Fruit fly (Drosophila melanogaster) whole organism, embryonic: ENCODE results near the gene TFAM.
A peak's percentile ranks its signal among the peaks of the same experiment; 100 is the strongest.

Source experiments
- Awh ChIP-seq: fragments of 200-800 bp; sonication (Bioruptor generic); IDR thresholded peaks from 2 replicates; pipeline ENCODE4, ENCODE4 v1.3.6; 2022; ENCODE audit warnings: missing biosample characterization, missing genetic modification characterization
- CG11085 ChIP-seq: fragments of 200-800 bp; sonication (Bioruptor generic); IDR thresholded peaks from 2 replicates; pipeline ENCODE4 v1.3.6; 2022; ENCODE audit warnings: missing biosample characterization, missing genetic modification characterization
- CG11456 ChIP-seq: fragments of 200-800 bp; sonication (Bioruptor generic); IDR thresholded peaks from 3 replicates; pipeline ENCODE4 v1.3.6; 2022; ENCODE audit warnings: missing biosample characterization, missing genetic modification characterization
- CG12155 ChIP-seq: fragments of 200-800 bp; sonication (Bioruptor generic); optimal IDR thresholded peaks from 3 replicates; lab custom pipeline; 2016; ENCODE audit warnings: missing biosample characterization, missing genetic modification characterization
- CG12391 ChIP-seq: fragments of 200-800 bp; sonication (Bioruptor generic); optimal IDR thresholded peaks from 3 replicates; lab custom pipeline; 2018; ENCODE audit warnings: missing biosample characterization, mild to moderate bottlenecking, missing genetic modification characterization, moderate library complexity
- CG15011 ChIP-seq: fragments of 200-800 bp; sonication (Bioruptor generic); optimal IDR thresholded peaks from 3 replicates; lab custom pipeline; 2018; ENCODE audit warnings: missing biosample characterization, mild to moderate bottlenecking, missing genetic modification characterization
- CG15514 ChIP-seq: fragments of 200-800 bp; sonication (Bioruptor generic); optimal IDR thresholded peaks from 3 replicates; lab custom pipeline; 2017; ENCODE audit warnings: missing biosample characterization, missing genetic modification characterization, mild to moderate bottlenecking, moderate library complexity, missing genetic modification reagents
- CG17802 ChIP-seq: fragments of 200-800 bp; sonication (Bioruptor generic); optimal IDR thresholded peaks from 2 replicates; lab custom pipeline; 2018; ENCODE audit warnings: missing biosample characterization, mild to moderate bottlenecking, missing genetic modification characterization, moderate library complexity
- CG17912 ChIP-seq: fragments of 200-800 bp; sonication (Bioruptor generic); optimal IDR thresholded peaks from 2 replicates; lab custom pipeline; 2018; ENCODE audit warnings: missing biosample characterization, mild to moderate bottlenecking, missing genetic modification characterization
- CG30020 ChIP-seq: fragments of 200-800 bp; optimal IDR thresholded peaks from 2 replicates; lab custom pipeline; 2019; ENCODE audit warnings: missing biosample characterization, mild to moderate bottlenecking, missing genetic modification characterization, moderate library complexity
- CG30431 ChIP-seq: fragments of 200-800 bp; sonication (Bioruptor generic); optimal IDR thresholded peaks from 2 replicates; lab custom pipeline; 2017; ENCODE audit warnings: missing biosample characterization, missing genetic modification characterization
- CG31365 ChIP-seq: fragments of 200-800 bp; sonication (Bioruptor generic); optimal IDR thresholded peaks from 2 replicates; lab custom pipeline; 2018; ENCODE audit warnings: missing biosample characterization, mild to moderate bottlenecking, missing genetic modification characterization
- CG31388 ChIP-seq: fragments of 200-800 bp; sonication (Bioruptor generic); optimal IDR thresholded peaks from 2 replicates; lab custom pipeline; 2016; ENCODE audit warnings: missing biosample characterization, missing genetic modification characterization
- CG3163 ChIP-seq: fragments of 200-800 bp; sonication (Bioruptor generic); optimal IDR thresholded peaks from 3 replicates; lab custom pipeline; 2016; ENCODE audit warnings: missing biosample characterization, missing genetic modification characterization
- CG34422 ChIP-seq: fragments of 200-800 bp; sonication (Bioruptor generic); IDR thresholded peaks from 3 replicates; pipeline ENCODE4 v1.3.6; 2022; ENCODE audit warnings: missing biosample characterization, missing genetic modification characterization
- CG3726 ChIP-seq: fragments of 200-800 bp; sonication (Bioruptor generic); IDR thresholded peaks from 3 replicates; pipeline ENCODE4, ENCODE4 v1.3.6; 2022; ENCODE audit warnings: missing biosample characterization, missing genetic modification characterization
- CG7357 ChIP-seq: fragments of 200-800 bp; sonication (Bioruptor generic); IDR thresholded peaks from 3 replicates; pipeline ENCODE4 v1.3.6; 2022; ENCODE audit warnings: missing biosample characterization, missing genetic modification characterization
- CG7745 ChIP-seq: fragments of 200-800 bp; sonication (Bioruptor generic); optimal IDR thresholded peaks from 2 replicates; lab custom pipeline; 2018; ENCODE audit warnings: missing biosample characterization, mild to moderate bottlenecking, missing genetic modification characterization, moderate library complexity
- CG7839 ChIP-seq: fragments of 200-800 bp; sonication (Bioruptor generic); optimal IDR thresholded peaks from 3 replicates; lab custom pipeline; 2018; ENCODE audit warnings: missing biosample characterization, mild to moderate bottlenecking, missing genetic modification characterization, moderate library complexity
- D19B ChIP-seq: fragments of 200-800 bp; sonication (Bioruptor generic); optimal IDR thresholded peaks from 2 replicates; lab custom pipeline; 2017; ENCODE audit warnings: missing biosample characterization, mild to moderate bottlenecking, missing genetic modification characterization
- Deaf1 ChIP-seq: fragments of 200-800 bp; optimal IDR thresholded peaks from 3 replicates; lab custom pipeline; 2019; ENCODE audit warnings: missing biosample characterization, mild to moderate bottlenecking, missing genetic modification characterization, moderate library complexity
- Dip2 ChIP-seq: fragments of 200-800 bp; sonication (Bioruptor generic); IDR thresholded peaks from 2 replicates; pipeline ENCODE4 v1.3.6; 2022; ENCODE audit warnings: missing biosample characterization, missing genetic modification characterization
- E2f2 ChIP-seq: fragments of 200-800 bp; sonication (Bioruptor generic); IDR thresholded peaks from 2 replicates; pipeline ENCODE4 v1.3.6; 2022; ENCODE audit warnings: missing biosample characterization, missing genetic modification characterization
- Fer3 ChIP-seq: fragments of 200-800 bp; sonication (Bioruptor generic); optimal IDR thresholded peaks from 2 replicates; lab custom pipeline; 2018; ENCODE audit warnings: missing biosample characterization, mild to moderate bottlenecking, missing genetic modification characterization, moderate library complexity
- Meics ChIP-seq: fragments of 200-800 bp; sonication (Bioruptor generic); optimal IDR thresholded peaks from 2 replicates; lab custom pipeline; 2017; ENCODE audit warnings: missing biosample characterization, mild to moderate bottlenecking, missing genetic modification characterization
- PHDP ChIP-seq: fragments of 200-800 bp; sonication (Bioruptor generic); optimal IDR thresholded peaks from 3 replicates; lab custom pipeline; 2018; ENCODE audit warnings: missing biosample characterization, mild to moderate bottlenecking, missing genetic modification characterization, moderate library complexity
- Rx ChIP-seq: fragments of 200-800 bp; sonication (Bioruptor generic); IDR thresholded peaks from 2 replicates; pipeline ENCODE4 v1.3.6; 2022; ENCODE audit warnings: missing biosample characterization, missing genetic modification characterization
- ac ChIP-seq: fragments of 200-800 bp; sonication (Bioruptor generic); optimal IDR thresholded peaks from 3 replicates; lab custom pipeline; 2017; ENCODE audit warnings: missing biosample characterization, mild to moderate bottlenecking, missing genetic modification characterization
- cad ChIP-seq: fragments of >200 bp; optimal IDR thresholded peaks from 2 replicates; lab custom pipeline; 2017; ENCODE audit warnings: missing biosample characterization, missing genetic modification characterization
- croc ChIP-seq: fragments of 200-800 bp; sonication (Bioruptor generic); conservative IDR thresholded peaks from 3 replicates; pipeline ENCODE4 v1.3.6; 2022; ENCODE audit warnings: missing biosample characterization, missing genetic modification characterization
- disco-r ChIP-seq: fragments of 200-800 bp; sonication (Bioruptor generic); optimal IDR thresholded peaks from 2 replicates; lab custom pipeline; 2016; ENCODE audit warnings: missing biosample characterization, missing genetic modification characterization
- emc ChIP-seq: fragments of 200-800 bp; sonication (Bioruptor generic); optimal IDR thresholded peaks from 2 replicates; lab custom pipeline; 2016; ENCODE audit warnings: missing biosample characterization, missing genetic modification characterization
- eve ChIP-seq, 2 experiments: fragments of >200 bp; optimal IDR thresholded peaks; 2 replicates each; lab custom pipeline; 2017; ENCODE audit warnings: missing biosample characterization in 2 of 2, missing genetic modification characterization in 2 of 2
- fd96Cb ChIP-seq: fragments of 200-800 bp; sonication (Bioruptor generic); optimal IDR thresholded peaks from 2 replicates; lab custom pipeline; 2018; ENCODE audit warnings: missing biosample characterization, mild to moderate bottlenecking, missing genetic modification characterization, moderate library complexity
- gem ChIP-seq: fragments of 200-800 bp; sonication (Bioruptor generic); optimal IDR thresholded peaks from 2 replicates; lab custom pipeline; 2019; ENCODE audit warnings: missing biosample characterization, mild to moderate bottlenecking, missing genetic modification characterization, moderate library complexity
- jigr1 ChIP-seq: fragments of 200-800 bp; sonication (Bioruptor generic); IDR thresholded peaks from 3 replicates; pipeline ENCODE4 v1.3.6; 2022; ENCODE audit warnings: missing biosample characterization, missing genetic modification characterization
- lab ChIP-seq: fragments of 200-800 bp; sonication (Bioruptor generic); optimal IDR thresholded peaks from 3 replicates; lab custom pipeline; 2017; ENCODE audit warnings: missing biosample characterization, missing genetic modification characterization, mild to moderate bottlenecking, moderate library complexity, missing genetic modification reagents
- ro ChIP-seq: fragments of 200-800 bp; sonication (Bioruptor generic); IDR thresholded peaks from 2 replicates; pipeline ENCODE4 v1.3.6; 2022; ENCODE audit warnings: missing biosample characterization, missing genetic modification characterization
- salm ChIP-seq: fragments of 200-800 bp; sonication (Bioruptor generic); optimal IDR thresholded peaks from 2 replicates; lab custom pipeline; 2018; ENCODE audit warnings: missing biosample characterization, mild to moderate bottlenecking, missing genetic modification characterization
- schlank ChIP-seq: fragments of 200-800 bp; sonication (Bioruptor generic); optimal IDR thresholded peaks from 2 replicates; lab custom pipeline; 2018; ENCODE audit warnings: missing biosample characterization, mild to moderate bottlenecking, missing genetic modification characterization
- sens-2 ChIP-seq: fragments of 200-800 bp; sonication (Bioruptor generic); IDR thresholded peaks from 2 replicates; pipeline ENCODE4 v1.3.6; 2022; ENCODE audit warnings: missing biosample characterization, missing genetic modification characterization
- sna ChIP-seq: fragments of 200-800 bp; sonication (Bioruptor generic); IDR thresholded peaks from 2 replicates; pipeline ENCODE4 v1.3.6; 2022; ENCODE audit warnings: missing biosample characterization, missing genetic modification characterization; ENCODE audit not compliant: partially characterized antibody
- tio ChIP-seq: fragments of 200-800 bp; sonication (Bioruptor generic); optimal IDR thresholded peaks from 2 replicates; lab custom pipeline; 2017; ENCODE audit warnings: missing biosample characterization, missing genetic modification characterization, inconsistent platforms
- tna ChIP-seq: fragments of 200-800 bp; sonication (Bioruptor generic); IDR thresholded peaks from 2 replicates; pipeline ENCODE4 v1.3.6; 2022; ENCODE audit warnings: missing biosample characterization, missing genetic modification characterization; ENCODE audit not compliant: partially characterized antibody
- tup ChIP-seq: fragments of 200-800 bp; sonication (Bioruptor generic); optimal IDR thresholded peaks from 2 replicates; lab custom pipeline; 2016; ENCODE audit warnings: missing biosample characterization, mild to moderate bottlenecking, missing genetic modification characterization, moderate library complexity
- tx ChIP-seq: fragments of 200-800 bp; sonication (Bioruptor generic); optimal IDR thresholded peaks from 2 replicates; lab custom pipeline; 2016; ENCODE audit warnings: missing biosample characterization, missing genetic modification characterization
- vnd ChIP-seq: fragments of 200-800 bp; sonication (Bioruptor generic); IDR thresholded peaks from 3 replicates; pipeline ENCODE4 v1.3.6; 2022; ENCODE audit warnings: missing biosample characterization, missing genetic modification characterization; ENCODE audit not compliant: partially characterized antibody
- vvl ChIP-seq: fragments of 200-800 bp; sonication (Bioruptor generic); IDR thresholded peaks from 2 replicates; pipeline ENCODE4 v1.3.6; 2022; ENCODE audit warnings: missing biosample characterization, missing genetic modification characterization
- zfh1 ChIP-seq: fragments of 200-800 bp; sonication (Bioruptor generic); IDR thresholded peaks from 3 replicates; pipeline ENCODE4 v1.3.6; 2022; ENCODE audit warnings: missing biosample characterization, missing genetic modification characterization

Gene TFAM

DNA sequence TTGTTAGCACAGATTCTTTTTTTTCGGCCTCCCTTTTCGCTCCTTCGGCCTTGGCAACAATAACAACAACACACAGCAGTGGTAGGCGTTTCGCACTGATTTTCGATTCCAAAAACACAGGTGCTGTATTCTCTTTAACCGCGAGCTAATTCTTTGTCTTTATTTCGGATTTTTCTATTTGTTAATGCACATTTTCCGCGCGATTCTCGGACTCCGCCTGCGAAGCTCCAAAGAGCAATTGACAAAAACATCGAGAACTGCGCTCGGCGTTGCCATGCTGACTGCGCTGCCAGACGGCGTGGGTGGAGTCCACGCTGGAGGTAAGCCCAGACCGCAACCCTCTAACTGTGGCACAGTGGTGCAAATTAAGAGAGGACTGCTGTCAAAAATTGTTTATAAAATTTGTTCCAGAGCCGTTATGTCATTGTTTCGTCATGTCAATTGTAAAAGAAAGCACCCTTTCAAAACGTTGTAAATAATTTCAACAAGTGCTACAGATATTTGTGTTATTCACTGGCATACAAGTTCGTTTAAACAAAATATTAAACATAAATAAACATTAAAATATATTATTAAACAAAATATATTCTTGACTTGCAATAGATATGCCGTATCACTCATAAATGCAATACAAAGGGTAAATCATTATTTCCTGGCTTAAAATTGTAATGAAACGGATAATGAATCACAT, 19.2 kb downstream of the TFAM start, which contains the start of the genes DPCoAC and CG5180 (continued):
- TF ChIP-seq croc (peak; percentile 35; the same call in 1 of the 3 replicates), zfh1 (GFP tag; lab: Robert Waterston, UW) (peak; percentile 78; the same call in 2 of the 3 replicates), ac (GFP tag; lab: Kevin White, UChicago) (no peak), CG12391 (tag; lab: Kevin White, UChicago) (peak; percentile 60), Fer3 (tag; lab: Kevin White, UChicago) (peak; percentile 54), Meics (GFP tag; lab: Kevin White, UChicago) (peak; percentile 37), CG15514 (GFP tag; lab: Kevin White, UChicago) (peak; percentile 93), CG17802 (tag; lab: Kevin White, UChicago) (peak; percentile 5), CG31365 (tag; lab: Kevin White, UChicago) (no peak), CG31388 (GFP tag; lab: Kevin White, UChicago) (peak; percentile 30), CG3163 (GFP tag; lab: Kevin White, UChicago) (peak; percentile 76), CG30020 (tag; lab: Kevin White, UChicago) (peak; percentile 32), salm (tag; lab: Kevin White, UChicago) (no peak), E2f2 (GFP tag; lab: Robert Waterston, UW) (peak; percentile 12; the same call in 1 of the 2 replicates), vnd (GFP tag; lab: Robert Waterston, UW) (peak; percentile 44; the same call in 2 of the 3 replicates), schlank (peak; percentile 1), Deaf1 (tag; lab: Kevin White, UChicago) (peak; percentile 25), CG17912 (GFP tag; lab: Kevin White, UChicago) (peak; percentile 62), gem (peak; percentile 56), sna (no peak), tx (GFP tag; lab: Kevin White, UChicago) (peak; percentile 25), CG34422 (GFP tag; lab: Robert Waterston, UW) (peak; percentile 75), CG7357 (GFP tag; lab: Robert Waterston, UW) (peak; percentile 50; the same call in 1 of the 3 replicates), Awh (GFP tag; lab: Robert Waterston, UW) (peak; percentile 69), Rx (GFP tag; lab: Robert Waterston, UW) (peak; percentile 30; the same call in 1 of the 2 replicates), fd96Cb (tag; lab: Kevin White, UChicago) (peak; percentile 32), CG3726 (GFP tag; lab: Robert Waterston, UW) (no peak), vvl (GFP tag; lab: Robert Waterston, UW) (peak; percentile 80; the same call in 1 of the 2 replicates), sens-2 (GFP tag; lab: Robert Waterston, UW) (no peak), eve (GFP tag; optimal IDR thresholded peaks at IDR 0.05; lab: Kevin White, UChicago) (no peak), disco-r (GFP tag; lab: Kevin White, UChicago) (no peak), CG11085 (GFP tag; lab: Robert Waterston, UW) (peak; percentile 72), lab (GFP tag; lab: Kevin White, UChicago) (peak; percentile 68), ro (peak; percentile 43), emc (GFP tag; lab: Kevin White, UChicago) (peak; percentile 31), CG12155 (peak; percentile 87), PHDP (tag; lab: Kevin White, UChicago) (peak; percentile 46), CG7745 (tag; lab: Kevin White, UChicago) (no peak), CG7839 (peak; percentile 62), CG15011 (GFP tag; lab: Kevin White, UChicago) (no peak), cad (no peak), tup (peak; percentile 1), CG11456 (GFP tag; lab: Robert Waterston, UW) (peak; percentile 89), D19B (GFP tag; lab: Kevin White, UChicago) (no peak), Dip2 (GFP tag; lab: Robert Waterston, UW) (no peak), tio (peak; percentile 64), tna (GFP tag; lab: Robert Waterston, UW) (0 out of 2 replicates have a peak, but pooled peaks have one; percentile 39), jigr1 (GFP tag; lab: Robert Waterston, UW) (peak; percentile 58; the same call in 2 of the 3 replicates), CG30431 (GFP tag; lab: Kevin White, UChicago) (peak; percentile 53)
